Fruit fly (Drosophila melanogaster) Kc167 (cell line): Measurements from ENCODE around the gene CG14960.

ENCODE experiments used
- Myc ChIP-seq: fragments of >200 bp; optimal IDR thresholded peaks from 2 replicates; lab custom pipeline; 2017; ENCODE audit warnings: missing external identifiers
- Sin3A ChIP-seq: fragments of >200 bp; optimal IDR thresholded peaks from 2 replicates; lab custom pipeline; 2018; ENCODE audit warnings: missing external identifiers
- h ChIP-seq: fragments of >200 bp; optimal IDR thresholded peaks from 3 replicates; lab custom pipeline; 2018; ENCODE audit warnings: missing external identifiers
- insv ChIP-seq: fragments of >200 bp; optimal IDR thresholded peaks from 3 replicates; lab custom pipeline; 2018; ENCODE audit warnings: missing external identifiers
- psq ChIP-seq: fragments of >200 bp; optimal IDR thresholded peaks from 2 replicates; lab custom pipeline; 2017; ENCODE audit warnings: missing external identifiers
- ttk ChIP-seq: sonication (Bioruptor generic); optimal IDR thresholded peaks from 2 replicates; lab custom pipeline; 2017; ENCODE audit warnings: missing external identifiers

The CG14960 gene

DNA sequence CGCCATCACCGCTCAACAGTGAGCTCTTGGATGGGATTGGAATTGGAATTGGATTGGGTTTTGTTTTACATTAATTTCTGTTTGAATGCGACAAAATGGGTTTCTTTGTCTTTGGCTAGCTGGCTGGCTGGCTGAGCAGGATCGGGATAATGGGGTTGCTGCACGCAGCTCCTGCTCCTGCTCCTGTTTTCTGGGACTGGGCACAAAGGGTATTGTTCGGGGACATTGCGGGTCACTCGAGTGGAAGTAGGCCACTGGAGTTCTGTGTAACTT lies 29.5 kb upstream of the CG14960 start:
- TF ChIP-seq Sin3A (lab: Kevin White, UChicago) (no peak), ttk (no peak), psq (lab: Kevin White, UChicago) (no peak), insv (lab: Kevin White, UChicago) (no peak), h (no peak)

- TF ChIP-seq h (no peak), ttk (no peak)
These were observed 28.4 kb upstream of the CG14960 start for dm6 chr3L:3242121-3243083.

- TF ChIP-seq ttk, result no peak
- no peak for TF ChIP-seq Myc (lab: Kevin White, UChicago)
- no peak for TF ChIP-seq Sin3A (lab: Kevin White, UChicago)
- no peak for TF ChIP-seq psq (lab: Kevin White, UChicago)
- TF ChIP-seq h, result no peak
- TF ChIP-seq insv (lab: Kevin White, UChicago), result no peak
These were observed 26.3 kb upstream of the CG14960 start, which contains the start of gene CG12078 for dm6 chr3L:3244244-3245144. TSS of gene CG12078 (minus strand) at chr3L:3244294.

DNA sequence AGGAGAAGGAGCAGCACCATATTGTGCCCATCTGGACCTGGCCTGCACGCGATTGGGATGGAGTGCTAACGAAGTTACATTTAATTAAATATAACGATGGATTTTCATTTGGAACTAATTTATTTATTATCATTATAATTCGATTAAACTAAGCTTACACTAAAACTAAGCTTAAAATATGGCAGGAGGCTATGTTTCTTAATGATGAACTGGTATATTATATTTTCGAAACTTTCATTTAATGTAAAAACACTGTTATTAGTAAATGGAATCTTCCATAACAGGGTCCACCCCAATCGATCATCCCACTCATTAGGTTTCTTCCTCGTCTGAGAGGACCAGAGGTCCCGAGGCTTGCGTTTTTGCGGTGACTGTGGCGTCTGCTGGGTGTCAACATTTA lies 25.6 kb upstream of the CG14960 start:
- TF ChIP-seq ttk, result no peak
- TF ChIP-seq h, result no peak
- no peak for TF ChIP-seq Myc (lab: Kevin White, UChicago)
- no peak for TF ChIP-seq Sin3A (lab: Kevin White, UChicago)
- no peak for TF ChIP-seq insv (lab: Kevin White, UChicago)
- no peak for TF ChIP-seq psq (lab: Kevin White, UChicago)

DNA sequence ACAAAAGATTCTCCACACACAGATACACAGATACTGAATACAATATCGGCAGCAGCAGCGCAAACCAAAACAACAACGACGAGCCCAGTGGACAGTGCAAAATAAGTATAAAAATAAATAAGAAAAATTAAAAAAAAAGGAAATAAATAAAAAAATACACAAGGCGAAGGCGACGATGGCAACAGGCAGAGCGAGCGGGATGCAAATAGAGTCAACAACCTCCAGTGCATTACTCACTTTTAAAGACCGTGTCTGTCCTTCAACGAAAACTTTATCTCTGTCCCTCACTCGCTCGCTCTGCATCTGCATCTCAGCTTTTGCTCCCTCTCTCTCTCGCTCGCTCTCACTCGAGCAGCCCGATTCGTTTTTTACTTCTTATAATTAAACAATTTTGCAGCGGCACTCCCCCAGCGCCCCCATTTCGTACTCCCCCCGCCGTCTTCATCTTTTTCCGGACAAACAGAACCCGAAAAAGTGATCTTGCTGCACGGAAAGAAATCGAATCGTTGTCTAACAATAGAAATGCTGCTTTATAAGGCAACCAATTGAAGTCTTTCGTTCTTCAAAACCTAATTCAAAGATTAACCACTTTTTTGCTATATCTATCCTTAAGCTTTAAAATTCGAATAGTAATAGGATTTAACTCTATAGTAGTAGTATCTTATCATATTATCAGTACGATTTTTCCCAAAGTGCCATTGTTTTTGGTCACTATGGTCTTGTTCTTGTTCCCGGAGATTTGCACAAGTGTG lies 24.3 kb upstream of the CG14960 start:
- TF ChIP-seq h, result no peak
- TF ChIP-seq psq (lab: Kevin White, UChicago), result no peak
- TF ChIP-seq Sin3A (lab: Kevin White, UChicago), result no peak
- TF ChIP-seq ttk, result no peak
- no peak for TF ChIP-seq insv (lab: Kevin White, UChicago)
- TF ChIP-seq Myc (lab: Kevin White, UChicago), result no peak

DNA sequence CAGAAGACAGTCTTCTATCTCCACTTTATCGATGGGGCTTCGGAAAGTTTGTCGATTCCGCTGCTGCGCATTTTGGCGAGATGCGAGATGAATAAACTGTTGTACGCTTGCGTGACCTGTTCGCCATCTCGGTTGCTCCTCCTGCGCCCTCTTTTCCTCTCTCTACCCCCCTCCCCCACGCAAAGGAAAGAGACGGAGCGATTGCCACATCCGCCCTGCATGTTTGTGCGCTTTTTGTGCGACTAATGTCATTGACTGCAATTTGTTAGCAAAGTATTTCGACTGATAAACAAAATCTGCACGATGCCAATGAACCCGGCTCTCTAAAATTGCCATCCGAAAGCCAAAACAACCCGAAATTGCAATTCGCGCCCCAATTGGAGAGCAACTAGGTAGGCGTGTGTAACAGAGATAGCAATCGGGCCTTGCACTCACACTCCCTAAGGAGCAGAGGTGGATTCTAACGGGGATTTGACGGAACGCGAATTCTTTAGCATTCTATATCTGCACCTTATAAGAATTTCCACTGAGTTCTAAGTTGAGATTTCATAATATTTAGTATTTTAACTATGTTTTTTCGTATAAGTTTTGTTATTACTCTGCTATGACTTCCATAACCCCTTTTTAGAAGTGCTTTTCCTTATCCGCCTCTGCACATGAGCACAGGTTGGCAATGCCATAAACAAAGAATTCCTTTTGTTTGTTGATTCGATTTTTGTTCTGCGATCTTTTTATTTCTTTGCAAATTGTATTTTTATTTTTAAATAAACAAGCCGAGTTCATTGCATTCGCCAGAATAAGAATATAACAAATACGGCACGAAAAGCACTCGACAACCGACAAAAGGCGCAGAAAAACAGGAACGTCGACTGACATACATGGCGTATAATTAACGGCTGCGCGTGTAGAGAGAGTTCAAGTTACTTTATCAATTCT lies 23.4 kb upstream of the CG14960 start, which contains the start of gene CG43389:
TSS of gene CG43389 (plus strand) at position 886 of the 936 bp plus-strand sequence.
- TF ChIP-seq psq (lab: Kevin White, UChicago), result no peak
- TF ChIP-seq insv (lab: Kevin White, UChicago), result no peak
- TF ChIP-seq Myc (lab: Kevin White, UChicago), result no peak
- TF ChIP-seq h, result no peak
- no peak for TF ChIP-seq Sin3A (lab: Kevin White, UChicago)
- no peak for TF ChIP-seq ttk

- TF ChIP-seq h, result no peak
- no peak for TF ChIP-seq psq (lab: Kevin White, UChicago)
- no peak for TF ChIP-seq Myc (lab: Kevin White, UChicago)
- no peak for TF ChIP-seq insv (lab: Kevin White, UChicago)
- TF ChIP-seq Sin3A (lab: Kevin White, UChicago), result no peak
- no peak for TF ChIP-seq ttk
These were observed 21.8 kb upstream of the CG14960 start for dm6 chr3L:3248714-3249663.

DNA sequence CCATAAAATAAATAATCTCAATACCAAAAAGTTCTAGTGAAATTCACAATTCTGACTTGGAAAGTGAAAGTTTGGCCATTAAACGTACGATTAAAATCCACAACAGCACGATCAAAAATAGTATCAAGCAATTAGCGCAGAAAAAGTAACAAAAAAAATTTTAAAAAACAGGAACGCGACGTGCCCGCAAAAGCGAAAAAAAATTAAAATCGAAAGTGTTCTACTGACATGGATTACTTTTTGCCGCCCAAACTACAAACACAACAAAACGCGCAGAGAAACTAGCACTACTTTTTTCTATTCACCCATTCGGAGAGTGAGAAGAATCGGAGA lies 21.2 kb upstream of the CG14960 start:
- TF ChIP-seq ttk, result no peak
- no peak for TF ChIP-seq h
- TF ChIP-seq Sin3A (lab: Kevin White, UChicago), result no peak
- TF ChIP-seq insv (lab: Kevin White, UChicago), result no peak
- TF ChIP-seq Myc (lab: Kevin White, UChicago), result no peak
- no peak for TF ChIP-seq psq (lab: Kevin White, UChicago)

dm6 chr3L:3249997-3250774 lies 20.6 kb upstream of the CG14960 start:
- TF ChIP-seq psq (lab: Kevin White, UChicago) (no peak), Myc (lab: Kevin White, UChicago) (no peak), insv (lab: Kevin White, UChicago) (no peak), Sin3A (lab: Kevin White, UChicago) (no peak), h (no peak), ttk (no peak)
